Worm (Caenorhabditis elegans) whole organism, L2 larva: ENCODE data around the gene T22C8.1.

Experiments
- ceh-82 ChIP-seq: fragments of 150-350 bp; optimal IDR thresholded peaks from 2 replicates; lab custom pipeline; 2014; ENCODE audit warnings: missing biosample characterization, missing genetic modification characterization
- lin-13 ChIP-seq: fragments of 150-350 bp; optimal IDR thresholded peaks from 2 replicates; lab custom pipeline; 2014; ENCODE audit warnings: missing biosample characterization, missing genetic modification reagents, missing genetic modification characterization
- lin-39 ChIP-seq: fragments of 150-350 bp; optimal IDR thresholded peaks from 2 replicates; lab custom pipeline; 2014; ENCODE audit warnings: missing biosample characterization, missing genetic modification reagents, missing genetic modification characterization
- nhr-12 ChIP-seq: fragments of 150-350 bp; optimal IDR thresholded peaks from 2 replicates; lab custom pipeline; 2014; ENCODE audit warnings: missing biosample characterization, missing genetic modification characterization
- nhr-23 ChIP-seq: fragments of 150-350 bp; optimal IDR thresholded peaks from 2 replicates; lab custom pipeline; 2014; ENCODE audit warnings: missing biosample characterization, missing genetic modification reagents, missing genetic modification characterization
- nhr-237 ChIP-seq: fragments of 150-350 bp; optimal IDR thresholded peaks from 2 replicates; lab custom pipeline; 2014; ENCODE audit warnings: missing biosample characterization, missing genetic modification characterization
- snpc-4 ChIP-seq: fragments of 150-350 bp; optimal IDR thresholded peaks from 2 replicates; lab custom pipeline; 2014; ENCODE audit warnings: missing biosample characterization, missing genetic modification characterization
- unc-39 ChIP-seq: fragments of 150-350 bp; optimal IDR thresholded peaks from 2 replicates; lab custom pipeline; 2014; ENCODE audit warnings: missing biosample characterization, missing genetic modification characterization
- unc-62 ChIP-seq: fragments of 150-350 bp; optimal IDR thresholded peaks from 2 replicates; lab custom pipeline; 2014; ENCODE audit warnings: missing biosample characterization, missing genetic modification reagents, missing genetic modification characterization
- zag-1 ChIP-seq: fragments of 150-350 bp; optimal IDR thresholded peaks from 2 replicates; lab custom pipeline; 2014; ENCODE audit warnings: missing biosample characterization, missing genetic modification characterization
- ztf-1 ChIP-seq: fragments of 200-800 bp; sonication (Bioruptor generic); conservative IDR thresholded peaks from 2 replicates; pipeline ENCODE4 v1.3.6; 2022; ENCODE audit warnings: missing genetic modification characterization, missing compliant biosample characterization

DNA sequence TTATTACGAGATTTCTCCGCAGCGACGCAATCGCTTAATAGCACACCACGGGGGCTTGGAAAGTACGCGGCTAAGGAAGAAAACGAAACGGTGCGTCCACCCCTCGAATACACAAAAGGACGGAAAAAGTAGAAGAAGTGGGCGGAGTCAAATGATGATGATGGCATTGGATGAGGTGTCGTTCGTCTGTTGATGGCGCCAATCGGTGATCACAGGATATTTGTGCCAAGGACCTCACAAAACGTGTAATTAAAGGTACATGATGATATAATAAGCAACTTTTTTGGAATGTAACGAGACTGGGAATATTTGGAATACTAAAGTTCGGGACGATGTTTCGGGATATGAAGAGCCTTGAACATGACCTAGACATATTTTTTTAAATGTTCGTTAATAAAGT is 21.8 kb downstream of the T22C8.1 start, which contains the start of gene cutl-12:
- TF ChIP-seq lin-13: no peak
- TF ChIP-seq unc-62: no peak
- TF ChIP-seq nhr-12 (tag; lab: Kevin White, UChicago): no peak
- TF ChIP-seq ceh-82 (tag; lab: Kevin White, UChicago): no peak
- no peak for TF ChIP-seq snpc-4
- TF ChIP-seq ztf-1 (GFP tag; lab: Robert Waterston, UW): no peak
- TF ChIP-seq nhr-237: no peak
- TF ChIP-seq lin-39 (tag; lab: Kevin White, UChicago): no peak
- no peak for TF ChIP-seq zag-1 (tag; lab: Kevin White, UChicago)
- no peak for TF ChIP-seq nhr-23 (tag; lab: Kevin White, UChicago)
- TF ChIP-seq unc-39 (tag; lab: Kevin White, UChicago): no peak
